Worm (Caenorhabditis elegans): ENCODE data around the gene bus-19.

DNA sequence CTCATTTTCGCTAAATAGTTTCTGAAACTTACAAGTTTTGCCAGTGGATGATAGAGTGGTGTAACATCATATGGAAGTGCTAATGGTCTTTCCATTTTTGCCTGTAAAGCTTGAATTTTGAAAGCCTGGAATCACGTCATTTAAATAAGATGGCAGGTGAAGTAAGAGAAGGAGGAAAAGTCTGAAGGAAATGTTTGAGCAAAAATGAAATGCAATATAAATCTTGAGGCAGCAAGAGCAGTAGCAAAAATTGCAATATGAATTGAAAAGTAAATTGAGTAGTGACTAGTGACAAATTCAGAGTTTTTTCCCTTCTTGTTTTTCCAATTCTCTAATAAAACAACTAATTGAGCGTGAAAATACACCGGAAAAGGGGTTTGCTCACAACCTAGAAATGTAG is 14.0 kb downstream of the bus-19 start, which contains the start of gene glb-24:
- no peak for TF ChIP-seq ceh-82 (tag; optimal IDR thresholded peaks at IDR 0.05)
- TF ChIP-seq lin-39 (tag; optimal IDR thresholded peaks at IDR 0.05), result no peak
- TF ChIP-seq jun-1 (tag; optimal IDR thresholded peaks at IDR 0.05), result no peak

Measured in whole organism, L4 larva.